Worm (Caenorhabditis elegans) whole organism, L1 larva: ENCODE results near the gene T19H5.4.
A peak's percentile ranks its signal among the peaks of the same experiment; 100 is the strongest.

Experiments used
- egl-27 ChIP-seq, 2 experiments: fragments of 150-350 bp in 1 of 2; sonication (generic microtip); optimal IDR thresholded peaks; 3 replicates each; lab custom pipeline; 2017 to 2018; ENCODE audit warnings: missing biosample characterization in 2 of 2, missing genetic modification characterization in 2 of 2, missing genetic modification reagents in 2 of 2
- elt-2 ChIP-seq: sonication (generic microtip); optimal IDR thresholded peaks from 2 replicates; lab custom pipeline; 2016; ENCODE audit warnings: missing genetic modification characterization, mild to moderate bottlenecking, inconsistent platforms, missing compliant biosample characterization, missing genetic modification reagents
- fos-1 ChIP-seq: fragments of 150-350 bp; optimal IDR thresholded peaks from 2 replicates; lab custom pipeline; 2014; ENCODE audit warnings: missing biosample characterization, missing genetic modification characterization
- nhr-237 ChIP-seq: fragments of 150-350 bp; optimal IDR thresholded peaks from 2 replicates; lab custom pipeline; 2014; ENCODE audit warnings: missing biosample characterization, missing genetic modification characterization
- nhr-84 ChIP-seq: sonication (generic microtip); optimal IDR thresholded peaks from 2 replicates; lab custom pipeline; 2017; ENCODE audit warnings: missing biosample characterization, missing genetic modification characterization
- nhr-90 ChIP-seq: sonication (generic microtip); optimal IDR thresholded peaks from 2 replicates; lab custom pipeline; 2016; ENCODE audit warnings: mild to moderate bottlenecking, missing genetic modification characterization, missing compliant biosample characterization; ENCODE audit not compliant: poor library complexity
- pqm-1 ChIP-seq: sonication (generic microtip); optimal IDR thresholded peaks from 3 replicates; lab custom pipeline; 2017; ENCODE audit warnings: missing biosample characterization, missing genetic modification characterization
- snpc-4 ChIP-seq: fragments of 150-350 bp; optimal IDR thresholded peaks from 2 replicates; lab custom pipeline; 2014; ENCODE audit warnings: missing biosample characterization, missing genetic modification characterization
- sox-4 ChIP-seq: sonication (generic microtip); optimal IDR thresholded peaks from 2 replicates; lab custom pipeline; 2016; ENCODE audit warnings: missing genetic modification characterization, missing compliant biosample characterization
- unc-86 ChIP-seq: sonication (generic microtip); optimal IDR thresholded peaks from 2 replicates; lab custom pipeline; 2016; ENCODE audit warnings: missing genetic modification characterization, missing compliant biosample characterization

- TF ChIP-seq nhr-90 (tag; lab: Kevin White, UChicago) = no peak
- TF ChIP-seq fos-1 (tag; lab: Kevin White, UChicago) = no peak
- no peak for TF ChIP-seq egl-27 (tag; optimal IDR thresholded peaks at IDR 0.05; lab: Kevin White, UChicago)
- TF ChIP-seq pqm-1 (tag; lab: Kevin White, UChicago) = no peak
- no peak for TF ChIP-seq sox-4
- TF ChIP-seq nhr-237 (tag; lab: Kevin White, UChicago) = no peak
- TF ChIP-seq elt-2 (tag; lab: Kevin White, UChicago) = peak; percentile 41
- TF ChIP-seq unc-86 (tag; lab: Kevin White, UChicago) = no peak
- no peak for TF ChIP-seq nhr-84
- no peak for TF ChIP-seq snpc-4 (tag; lab: Kevin White, UChicago)
Observed at ce11 chrII:9483342-9483741, 3.8 kb downstream of the T19H5.4 start.
